Worm (Caenorhabditis elegans) whole organism, L4/young adult: ENCODE results near the gene F13B12.1.

ENCODE experiments used
- W03F9.2 ChIP-seq: fragments of 150-350 bp; optimal IDR thresholded peaks from 2 replicates; lab custom pipeline; 2014; ENCODE audit warnings: missing biosample characterization, missing genetic modification characterization
- dao-5 ChIP-seq: sonication (generic microtip); optimal IDR thresholded peaks from 2 replicates; lab custom pipeline; 2016; ENCODE audit warnings: missing genotype, missing genetic modification characterization, moderate library complexity, missing compliant biosample characterization
- him-1 ChIP-seq: sonication (generic microtip); optimal IDR thresholded peaks from 2 replicates; lab custom pipeline; 2016; ENCODE audit warnings: missing genotype, missing genetic modification reagents, missing genetic modification characterization, missing compliant biosample characterization

- TF ChIP-seq him-1: no peak
- TF ChIP-seq W03F9.2: no peak
- TF ChIP-seq dao-5 (tag; lab: Kevin White, UChicago): no peak
These were observed 6.7 kb downstream of the F13B12.1 start, which contains the start of gene F13B12.6 for ce11 chrIV:10417781-10418180.
